Worm (Caenorhabditis elegans) whole organism, early embryonic: ENCODE results near the gene T22B2.2.

Experiments
- B0310.2 ChIP-seq: sonication (generic microtip); optimal IDR thresholded peaks from 2 replicates; lab custom pipeline; 2016; ENCODE audit warnings: mild to moderate bottlenecking, missing genetic modification characterization, missing compliant biosample characterization
- F13C5.2 ChIP-seq: sonication (generic microtip); optimal IDR thresholded peaks from 2 replicates; lab custom pipeline; 2017; ENCODE audit warnings: mild to moderate bottlenecking, missing genetic modification characterization, inconsistent platforms, missing compliant biosample characterization
- aly-1 ChIP-seq: sonication (generic microtip); optimal IDR thresholded peaks from 2 replicates; lab custom pipeline; 2016; ENCODE audit warnings: missing genetic modification characterization, missing compliant biosample characterization
- ama-1 ChIP-seq: fragments of 150-350 bp; optimal IDR thresholded peaks from 2 replicates; lab custom pipeline; 2014
- ceh-36 ChIP-seq: sonication (generic microtip); optimal IDR thresholded peaks from 2 replicates; lab custom pipeline; 2016; ENCODE audit warnings: missing genetic modification characterization, inconsistent platforms, missing compliant biosample characterization
- ets-7 ChIP-seq: sonication (generic microtip); optimal IDR thresholded peaks from 2 replicates; lab custom pipeline; 2016; ENCODE audit warnings: missing genotype, missing genetic modification characterization, missing compliant biosample characterization
- flt-1 ChIP-seq: fragments of 200-800 bp; sonication (Bioruptor generic); IDR thresholded peaks from 2 replicates; pipeline ENCODE4 v1.3.6; 2022; ENCODE audit warnings: missing genetic modification characterization, missing compliant biosample characterization
- hmg-4 ChIP-seq: fragments of 200-800 bp; sonication (Bioruptor generic); optimal IDR thresholded peaks from 2 replicates; lab custom pipeline; 2018; ENCODE audit warnings: mild to moderate bottlenecking, missing genetic modification characterization, missing compliant biosample characterization
- pes-1 ChIP-seq: fragments of 200-800 bp; sonication (Bioruptor generic); IDR thresholded peaks from 2 replicates; pipeline ENCODE4 v1.3.6; 2022; ENCODE audit warnings: missing genetic modification reagents, missing genetic modification characterization, missing compliant biosample characterization
- scrt-1 ChIP-seq: fragments of 200-800 bp; sonication (Bioruptor generic); IDR thresholded peaks from 2 replicates; pipeline ENCODE4 v1.3.6; 2022; ENCODE audit warnings: missing genetic modification characterization, missing compliant biosample characterization
- sea-1 ChIP-seq: fragments of 200-800 bp; sonication (Bioruptor generic); conservative IDR thresholded peaks from 2 replicates; pipeline ENCODE4 v1.3.6; 2022; ENCODE audit warnings: missing genetic modification characterization, missing compliant biosample characterization

ce11 chrX:3925776-3926175 lies 5.6 kb downstream of the T22B2.2 start, which contains the start of gene T22B2.1:
- TF ChIP-seq flt-1 (GFP tag; lab: Robert Waterston, UW) (no peak), scrt-1 (GFP tag; lab: Robert Waterston, UW) (no peak), ets-7 (tag; lab: Kevin White, UChicago) (no peak), sea-1 (GFP tag; lab: Robert Waterston, UW) (no peak), ama-1 (lab: Kevin White, UChicago) (no peak), hmg-4 (GFP tag; lab: Kevin White, UChicago) (no peak), pes-1 (GFP tag; lab: Robert Waterston, UW) (no peak), aly-1 (tag; lab: Kevin White, UChicago) (no peak), B0310.2 (no peak), ceh-36 (tag; lab: Kevin White, UChicago) (no peak), F13C5.2 (tag; lab: Kevin White, UChicago) (no peak)
